Worm (Caenorhabditis elegans) whole organism, L3 larva: Measurements from ENCODE around the gene mrpl-35.

Experiments used
- R02D3.7 ChIP-seq: fragments of 150-350 bp; optimal IDR thresholded peaks from 2 replicates; lab custom pipeline; 2014; ENCODE audit warnings: missing biosample characterization, missing genetic modification characterization
- aly-2 ChIP-seq: fragments of 150-350 bp; optimal IDR thresholded peaks from 2 replicates; lab custom pipeline; 2014; ENCODE audit warnings: missing biosample characterization, missing genetic modification characterization
- ama-1 ChIP-seq: fragments of 150-350 bp; optimal IDR thresholded peaks from 2 replicates; lab custom pipeline; 2018
- ceh-16 ChIP-seq: sonication (generic microtip); optimal IDR thresholded peaks from 2 replicates; lab custom pipeline; 2017; ENCODE audit warnings: missing biosample characterization, missing genetic modification characterization
- ceh-28 ChIP-seq: fragments of 150-350 bp; optimal IDR thresholded peaks from 2 replicates; lab custom pipeline; 2014; ENCODE audit warnings: missing biosample characterization, missing genetic modification reagents, missing genetic modification characterization
- ceh-82 ChIP-seq: fragments of 150-350 bp; optimal IDR thresholded peaks from 2 replicates; lab custom pipeline; 2014; ENCODE audit warnings: missing biosample characterization, missing genetic modification characterization
- egl-27 ChIP-seq: sonication (generic microtip); optimal IDR thresholded peaks from 4 replicates; lab custom pipeline; 2017; ENCODE audit warnings: missing biosample characterization, missing genetic modification reagents, missing genetic modification characterization
- egl-5 ChIP-seq: fragments of 150-350 bp; optimal IDR thresholded peaks from 2 replicates; lab custom pipeline; 2017; ENCODE audit warnings: missing biosample characterization, missing genetic modification reagents, missing genetic modification characterization, inconsistent platforms
- elt-2 ChIP-seq: sonication (generic microtip); optimal IDR thresholded peaks from 2 replicates; lab custom pipeline; 2016; ENCODE audit warnings: missing genetic modification reagents, mild to moderate bottlenecking, missing genetic modification characterization, missing compliant biosample characterization
- elt-3 ChIP-seq, 3 experiments: fragments of 150-350 bp in 1 of 3; sonication (generic microtip) in 2 of 3; optimal IDR thresholded peaks; 2 replicates in 2 of 3; 4 replicates in 1 of 3; lab custom pipeline; 2014 to 2017; ENCODE audit warnings: missing biosample characterization in 3 of 3, missing genetic modification characterization in 3 of 3
- eor-1 ChIP-seq, 2 experiments: fragments of 150-350 bp; optimal IDR thresholded peaks; 2 replicates each; lab custom pipeline; 2014 to 2018; ENCODE audit warnings: missing biosample characterization in 2 of 2, missing genetic modification characterization in 2 of 2
- fkh-10 ChIP-seq: sonication (generic microtip); optimal IDR thresholded peaks from 2 replicates; lab custom pipeline; 2017; ENCODE audit warnings: missing biosample characterization, missing genetic modification reagents, missing genetic modification characterization
- fkh-2 ChIP-seq: fragments of 150-350 bp; optimal IDR thresholded peaks from 2 replicates; lab custom pipeline; 2014; ENCODE audit warnings: missing biosample characterization, missing genetic modification reagents, missing genetic modification characterization
- fos-1 ChIP-seq: fragments of 150-350 bp; optimal IDR thresholded peaks from 2 replicates; lab custom pipeline; 2014; ENCODE audit warnings: missing biosample characterization, missing genetic modification characterization
- hmg-11 ChIP-seq: sonication (generic microtip); optimal IDR thresholded peaks from 2 replicates; lab custom pipeline; 2016; ENCODE audit warnings: missing genetic modification characterization, missing compliant biosample characterization
- jun-1 ChIP-seq: fragments of 150-350 bp; optimal IDR thresholded peaks from 2 replicates; lab custom pipeline; 2014; ENCODE audit warnings: missing biosample characterization, missing genetic modification reagents, missing genetic modification characterization
- lin-15B ChIP-seq: fragments of 150-350 bp; optimal IDR thresholded peaks from 2 replicates; lab custom pipeline; 2014; ENCODE audit warnings: missing biosample characterization, missing genetic modification characterization
- lin-39 ChIP-seq: fragments of 150-350 bp; optimal IDR thresholded peaks from 2 replicates; lab custom pipeline; 2018; ENCODE audit warnings: missing biosample characterization, missing genetic modification reagents, missing genetic modification characterization
- lsy-12 ChIP-seq: sonication (generic microtip); optimal IDR thresholded peaks from 2 replicates; lab custom pipeline; 2016; ENCODE audit warnings: mild to moderate bottlenecking, missing genetic modification characterization, missing compliant biosample characterization
- mdl-1 ChIP-seq: fragments of 150-350 bp; optimal IDR thresholded peaks from 2 replicates; lab custom pipeline; 2014; ENCODE audit warnings: missing biosample characterization, missing genetic modification characterization
- mml-1 ChIP-seq: fragments of 150-350 bp; sonication (generic microtip); optimal IDR thresholded peaks from 3 replicates; lab custom pipeline; 2014; ENCODE audit warnings: missing biosample characterization, missing genetic modification characterization
- nfya-1 ChIP-seq: sonication (generic microtip); optimal IDR thresholded peaks from 2 replicates; lab custom pipeline; 2017; ENCODE audit warnings: missing genetic modification characterization, mild to moderate bottlenecking, missing compliant biosample characterization, antibody characterized with exemption, moderate library complexity; ENCODE audit not compliant: insufficient read depth
- nhr-11 ChIP-seq: fragments of 150-350 bp; optimal IDR thresholded peaks from 2 replicates; lab custom pipeline; 2014; ENCODE audit warnings: missing biosample characterization, missing genetic modification characterization
- nhr-12 ChIP-seq: fragments of 150-350 bp; optimal IDR thresholded peaks from 2 replicates; lab custom pipeline; 2014; ENCODE audit warnings: missing biosample characterization, missing genetic modification characterization
- nhr-23 ChIP-seq: fragments of 150-350 bp; optimal IDR thresholded peaks from 2 replicates; lab custom pipeline; 2014; ENCODE audit warnings: missing biosample characterization, missing genetic modification reagents, missing genetic modification characterization
- nhr-237 ChIP-seq: fragments of 150-350 bp; optimal IDR thresholded peaks from 2 replicates; lab custom pipeline; 2014; ENCODE audit warnings: missing biosample characterization, missing genetic modification characterization
- nhr-25 ChIP-seq: sonication (generic microtip); optimal IDR thresholded peaks from 2 replicates; lab custom pipeline; 2017; ENCODE audit warnings: missing biosample characterization, missing genetic modification characterization
- nhr-28 ChIP-seq: fragments of 150-350 bp; optimal IDR thresholded peaks from 2 replicates; lab custom pipeline; 2014; ENCODE audit warnings: missing biosample characterization, missing genetic modification characterization
- nhr-43 ChIP-seq: sonication (generic microtip); optimal IDR thresholded peaks from 2 replicates; lab custom pipeline; 2016; ENCODE audit warnings: mild to moderate bottlenecking, missing genetic modification characterization, missing compliant biosample characterization; ENCODE audit not compliant: poor library complexity, severe bottlenecking
- nhr-76 ChIP-seq: fragments of 150-350 bp; sonication (generic microtip); optimal IDR thresholded peaks from 5 replicates; lab custom pipeline; 2014; ENCODE audit warnings: missing biosample characterization, missing genetic modification characterization
- nhr-77 ChIP-seq: fragments of 150-350 bp; optimal IDR thresholded peaks from 2 replicates; lab custom pipeline; 2014; ENCODE audit warnings: missing biosample characterization, missing genetic modification characterization
- pha-4 ChIP-seq: fragments of 150-350 bp; optimal IDR thresholded peaks from 2 replicates; lab custom pipeline; 2014; ENCODE audit warnings: missing biosample characterization, missing genetic modification reagents, missing genetic modification characterization
- pqm-1 ChIP-seq: fragments of 150-350 bp; optimal IDR thresholded peaks from 2 replicates; lab custom pipeline; 2017; ENCODE audit warnings: missing biosample characterization, missing genetic modification characterization, inconsistent platforms
- sea-2 ChIP-seq: fragments of 150-350 bp; sonication (generic microtip); optimal IDR thresholded peaks from 4 replicates; lab custom pipeline; 2014; ENCODE audit warnings: missing biosample characterization, missing genetic modification reagents, missing genetic modification characterization
- skn-1 ChIP-seq: fragments of 150-350 bp; optimal IDR thresholded peaks from 2 replicates; lab custom pipeline; 2014; ENCODE audit warnings: missing biosample characterization, missing genetic modification characterization
- snpc-4 ChIP-seq: fragments of 150-350 bp; optimal IDR thresholded peaks from 2 replicates; lab custom pipeline; 2014; ENCODE audit warnings: missing biosample characterization, missing genetic modification characterization
- tbx-2 ChIP-seq: sonication (generic microtip); optimal IDR thresholded peaks from 2 replicates; lab custom pipeline; 2016; ENCODE audit warnings: mild to moderate bottlenecking, missing genetic modification characterization, missing compliant biosample characterization
- unc-39 ChIP-seq: sonication (generic microtip); optimal IDR thresholded peaks from 4 replicates; lab custom pipeline; 2017; ENCODE audit warnings: missing biosample characterization, missing genetic modification characterization
- unc-62 ChIP-seq: fragments of 150-350 bp; sonication (generic microtip); optimal IDR thresholded peaks from 4 replicates; lab custom pipeline; 2014; ENCODE audit warnings: missing biosample characterization, missing genetic modification reagents, missing genetic modification characterization
- zag-1 ChIP-seq: fragments of 150-350 bp; optimal IDR thresholded peaks from 2 replicates; lab custom pipeline; 2014; ENCODE audit warnings: missing biosample characterization, missing genetic modification characterization
- ztf-11 ChIP-seq: fragments of 150-350 bp; optimal IDR thresholded peaks from 2 replicates; lab custom pipeline; 2014; ENCODE audit warnings: missing biosample characterization, missing genetic modification characterization
- ztf-4 ChIP-seq: fragments of 150-350 bp; optimal IDR thresholded peaks from 2 replicates; lab custom pipeline; 2014; ENCODE audit warnings: missing biosample characterization, missing genetic modification characterization

The mrpl-35 gene

DNA sequence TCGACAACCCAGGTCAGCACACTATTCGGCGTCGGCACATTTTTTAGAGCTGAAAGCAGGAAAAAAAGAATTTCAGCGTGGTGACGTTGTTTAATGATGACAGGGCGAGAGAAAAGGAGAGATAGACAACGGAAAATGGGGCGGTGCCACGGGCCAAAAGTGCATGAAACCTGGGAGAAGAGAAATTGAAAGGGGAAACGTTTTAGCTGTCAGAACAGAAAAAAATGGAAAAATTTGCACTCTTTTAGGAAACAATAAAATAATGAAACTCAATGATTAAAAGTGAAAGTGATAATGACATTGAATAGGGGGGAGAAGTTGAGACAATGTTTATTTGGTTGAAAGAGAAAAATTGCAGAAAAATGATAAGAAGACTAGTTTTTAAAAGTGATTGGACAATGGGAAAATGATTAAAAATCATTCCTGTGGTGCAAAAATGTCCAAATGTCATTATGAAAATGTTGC is 19.7 kb downstream of the mrpl-35 start, which contains the start of gene pitp-1:
Gene pitp-1, minus strand, starts transcription at position 51 of the 465 bp plus-strand sequence.
- TF ChIP-seq fos-1 (tag; lab: Kevin White, UChicago) = no peak
- TF ChIP-seq egl-27 (tag; lab: Kevin White, UChicago) = no peak
- TF ChIP-seq R02D3.7 = no peak
- no peak for TF ChIP-seq eor-1 (tag; optimal IDR thresholded peaks at IDR 0.05; lab: Kevin White, UChicago)
- peak; percentile 79 for TF ChIP-seq elt-2 (tag; lab: Kevin White, UChicago)
- TF ChIP-seq nfya-1 (tag; lab: Kevin White, UChicago) = peak; percentile 29
- TF ChIP-seq ztf-4 (tag; lab: Kevin White, UChicago) = no peak
- TF ChIP-seq aly-2 (tag; lab: Kevin White, UChicago) = no peak
- no peak for TF ChIP-seq egl-5 (tag; lab: Kevin White, UChicago)
- no peak for TF ChIP-seq lin-15B
- peak; percentile 43 for TF ChIP-seq pha-4 (tag; lab: Kevin White, UChicago)
- no peak for TF ChIP-seq nhr-237 (tag; lab: Kevin White, UChicago)
- TF ChIP-seq ceh-28 = no peak
- TF ChIP-seq ztf-11 (tag; lab: Kevin White, UChicago) = no peak
- no peak for TF ChIP-seq zag-1
- TF ChIP-seq nhr-25 (tag; lab: Kevin White, UChicago) = no peak
- TF ChIP-seq skn-1 (tag; lab: Kevin White, UChicago) = no peak
- peak; percentile 75 for TF ChIP-seq pqm-1 (tag; lab: Kevin White, UChicago)
- TF ChIP-seq lsy-12 (tag; lab: Kevin White, UChicago) = no peak
- no peak for TF ChIP-seq snpc-4
- no peak for TF ChIP-seq nhr-23 (tag; lab: Kevin White, UChicago)
- TF ChIP-seq fkh-2 (tag; lab: Kevin White, UChicago) = no peak
- no peak for TF ChIP-seq ceh-16 (tag; lab: Kevin White, UChicago)
- no peak for TF ChIP-seq mml-1
- TF ChIP-seq nhr-11 (tag; lab: Kevin White, UChicago) = no peak

DNA sequence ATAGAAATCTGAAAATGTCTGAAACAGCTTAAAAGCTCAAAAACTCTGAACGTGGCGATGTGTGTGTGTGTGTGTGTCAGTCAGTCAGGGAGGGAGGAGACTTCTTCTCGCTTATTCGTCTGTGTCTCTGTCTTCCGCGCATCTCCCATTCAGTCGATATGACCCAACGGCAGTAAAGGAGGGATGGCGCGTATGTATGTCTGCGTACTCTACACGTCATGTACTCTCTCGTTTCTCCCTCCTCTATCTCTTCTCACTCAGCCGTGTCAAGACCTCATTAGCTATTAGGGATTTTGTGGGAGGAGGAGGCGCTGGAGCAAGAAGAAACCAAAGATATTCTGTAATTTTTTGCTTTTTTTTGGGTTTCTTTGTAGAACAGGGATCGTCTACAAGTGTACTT is 22.0 kb downstream of the mrpl-35 start:
- TF ChIP-seq pha-4 (tag; lab: Kevin White, UChicago) (peak; percentile 17), nhr-25 (tag; lab: Kevin White, UChicago) (no peak), tbx-2 (tag; lab: Kevin White, UChicago) (peak; percentile 1), zag-1 (no peak), nhr-76 (tag; lab: Kevin White, UChicago) (no peak), egl-5 (tag; lab: Kevin White, UChicago) (peak; percentile 21), nhr-23 (tag; lab: Kevin White, UChicago) (peak; percentile 42), snpc-4 (no peak), aly-2 (tag; lab: Kevin White, UChicago) (no peak), nhr-43 (tag; lab: Kevin White, UChicago) (no peak), ceh-28 (peak; percentile 72), unc-62 (GFP tag; lab: Kevin White, UChicago) (peak; percentile 46), fos-1 (tag; lab: Kevin White, UChicago) (no peak), elt-3 (tag; optimal IDR thresholded peaks at IDR 0.05; lab: Kevin White, UChicago) (no peak), lin-39 (tag; lab: Kevin White, UChicago) (peak; percentile 91), unc-39 (tag; lab: Kevin White, UChicago) (no peak), egl-27 (tag; lab: Kevin White, UChicago) (no peak), mdl-1 (tag; lab: Kevin White, UChicago) (no peak), nfya-1 (tag; lab: Kevin White, UChicago) (peak; percentile 86), nhr-11 (tag; lab: Kevin White, UChicago) (no peak), nhr-28 (tag; lab: Kevin White, UChicago) (no peak), elt-2 (tag; lab: Kevin White, UChicago) (peak; percentile 8), ama-1 (no peak), hmg-11 (tag; lab: Kevin White, UChicago) (peak; percentile 92), fkh-2 (tag; lab: Kevin White, UChicago) (no peak), lin-15B (peak; percentile 57), ztf-4 (tag; lab: Kevin White, UChicago) (no peak), nhr-77 (tag; lab: Kevin White, UChicago) (no peak)
- TF ChIP-seq, all 47 proteins: peak for 11

ce11 chrIII:3534185-3534584 is 24.1 kb downstream of the mrpl-35 start:
- TF ChIP-seq nhr-25 (tag; lab: Kevin White, UChicago) = no peak
- no peak for TF ChIP-seq nhr-76 (tag; lab: Kevin White, UChicago)
- TF ChIP-seq lin-15B = no peak
- TF ChIP-seq unc-39 (tag; lab: Kevin White, UChicago) = no peak
- TF ChIP-seq mml-1 = no peak
- TF ChIP-seq eor-1 (tag; optimal IDR thresholded peaks at IDR 0.05; lab: Kevin White, UChicago) = no peak
- no peak for TF ChIP-seq sea-2 (GFP tag; lab: Kevin White, UChicago)
- TF ChIP-seq fkh-10 (GFP tag; lab: Kevin White, UChicago) = no peak
- no peak for TF ChIP-seq egl-5 (tag; lab: Kevin White, UChicago)
- TF ChIP-seq nhr-12 (tag; lab: Kevin White, UChicago) = no peak
- TF ChIP-seq nhr-77 (tag; lab: Kevin White, UChicago) = no peak
- no peak for TF ChIP-seq jun-1
- TF ChIP-seq snpc-4 = no peak
- no peak for TF ChIP-seq ceh-82 (tag; lab: Kevin White, UChicago)
